Worm (Caenorhabditis elegans) whole organism, midembryonic: Measurements from ENCODE around the gene cox-6A.

Experiments
- T22C8.4 ChIP-seq: fragments of 200-800 bp; sonication (Bioruptor generic); IDR thresholded peaks from 2 replicates; pipeline ENCODE4 v1.3.6; 2022; ENCODE audit warnings: missing genetic modification characterization, missing compliant biosample characterization
- klf-2 ChIP-seq: fragments of 200-800 bp; sonication (Bioruptor generic); conservative IDR thresholded peaks from 2 replicates; pipeline ENCODE4 v1.3.6; 2022; ENCODE audit warnings: missing genetic modification reagents, missing genetic modification characterization, missing compliant biosample characterization
- med-1 ChIP-seq: sonication (generic microtip); optimal IDR thresholded peaks from 2 replicates; lab custom pipeline; 2017; ENCODE audit warnings: missing genetic modification characterization, mild to moderate bottlenecking, missing compliant biosample characterization, antibody characterized with exemption, missing genetic modification reagents; ENCODE audit not compliant: insufficient read depth
- tab-1 ChIP-seq: fragments of 200-800 bp; sonication (Bioruptor generic); IDR thresholded peaks from 2 replicates; pipeline ENCODE4 v1.3.6; 2022; ENCODE audit warnings: missing genetic modification characterization, missing compliant biosample characterization
- ztf-23 ChIP-seq: fragments of 200-800 bp; sonication (Bioruptor generic); IDR thresholded peaks from 2 replicates; pipeline ENCODE4 v1.3.6; 2022; ENCODE audit warnings: missing genetic modification reagents, missing genetic modification characterization, missing compliant biosample characterization
- ztf-29 ChIP-seq: fragments of 200-800 bp; sonication (Bioruptor generic); IDR thresholded peaks from 2 replicates; pipeline ENCODE4 v1.3.6; 2022; ENCODE audit warnings: missing genetic modification reagents, missing genetic modification characterization, missing compliant biosample characterization

ce11 chrIII:5105485-5105884, 24.0 kb downstream of the cox-6A start:
- TF ChIP-seq ztf-23 (GFP tag; lab: Robert Waterston, UW) (no peak), tab-1 (GFP tag; lab: Robert Waterston, UW) (no peak), ztf-29 (GFP tag; lab: Robert Waterston, UW) (no peak), klf-2 (GFP tag; lab: Robert Waterston, UW) (no peak), T22C8.4 (GFP tag; lab: Robert Waterston, UW) (no peak), med-1 (GFP tag; lab: Kevin White, UChicago) (no peak)
